Fruit fly (Drosophila melanogaster) Kc167 (cell line): Measurements from ENCODE around the gene mwh.

ENCODE experiments used
- Myc ChIP-seq: fragments of >200 bp; optimal IDR thresholded peaks from 2 replicates; lab custom pipeline; 2017; ENCODE audit warnings: missing external identifiers
- psq ChIP-seq: fragments of >200 bp; optimal IDR thresholded peaks from 2 replicates; lab custom pipeline; 2017; ENCODE audit warnings: missing external identifiers

DNA sequence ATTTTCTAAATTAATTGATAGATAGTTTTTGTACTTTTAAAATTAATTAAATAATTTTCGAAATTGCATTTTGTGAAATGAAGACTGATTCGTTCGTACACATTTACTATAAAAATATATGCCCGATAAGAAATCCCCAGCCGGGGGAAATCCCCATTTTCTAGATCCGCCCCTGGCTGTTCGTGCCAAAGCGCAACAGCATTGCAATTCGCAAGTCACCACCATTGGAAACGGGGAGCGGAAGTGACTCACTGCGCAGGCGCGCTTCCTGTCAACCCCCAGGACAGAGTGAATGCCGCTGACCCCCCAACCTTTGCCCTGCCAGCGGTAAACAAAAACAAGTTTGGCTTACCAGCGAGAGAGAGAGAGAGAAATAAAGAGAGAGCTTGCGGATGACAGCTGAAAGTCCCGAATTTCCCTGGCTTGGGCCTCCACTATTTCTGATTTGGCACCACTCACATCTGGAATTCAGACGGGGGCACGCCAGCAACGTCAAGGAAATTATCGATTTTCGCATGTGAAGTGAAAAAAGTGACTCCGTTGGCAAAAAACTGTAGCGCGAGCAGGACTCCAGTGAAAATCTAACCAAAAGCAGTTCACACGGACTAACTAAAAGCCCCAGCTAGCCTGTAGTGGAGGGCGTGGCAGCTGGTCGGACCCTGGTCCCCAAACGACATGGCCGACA, 4.6 kb upstream of the mwh start, which contains the start of gene Aplip1:
- TF ChIP-seq psq, result no peak
- no peak for TF ChIP-seq Myc (lab: Kevin White, UChicago)
